Fruit fly (Drosophila melanogaster) whole organism, embryonic: ENCODE measurements around the gene mats.

ENCODE experiments used
- B-H1 ChIP-seq: fragments of 200-800 bp; sonication (Bioruptor generic); IDR thresholded peaks from 3 replicates; pipeline ENCODE4 v1.3.6; 2022; ENCODE audit warnings: missing biosample characterization, missing genetic modification characterization
- CG12219 ChIP-seq: fragments of 200-800 bp; sonication (Bioruptor generic); optimal IDR thresholded peaks from 3 replicates; lab custom pipeline; 2018; ENCODE audit warnings: missing biosample characterization, mild to moderate bottlenecking, missing genetic modification characterization
- CG13424 ChIP-seq: fragments of 200-800 bp; sonication (Bioruptor generic); optimal IDR thresholded peaks from 2 replicates; lab custom pipeline; 2019; ENCODE audit warnings: missing biosample characterization, mild to moderate bottlenecking, missing genetic modification characterization, moderate library complexity
- CG14441 ChIP-seq: fragments of 200-800 bp; sonication (Bioruptor generic); IDR thresholded peaks from 2 replicates; pipeline ENCODE4 v1.3.6; 2022; ENCODE audit warnings: missing biosample characterization, missing genetic modification characterization
- CG15073 ChIP-seq: fragments of 200-800 bp; sonication (Bioruptor generic); optimal IDR thresholded peaks from 2 replicates; lab custom pipeline; 2016; ENCODE audit warnings: missing biosample characterization, missing genetic modification characterization
- CG1647 ChIP-seq: fragments of 200-800 bp; sonication (Bioruptor generic); optimal IDR thresholded peaks from 3 replicates; lab custom pipeline; 2016; ENCODE audit warnings: missing biosample characterization, missing genetic modification characterization
- CG17829 ChIP-seq: fragments of 200-800 bp; optimal IDR thresholded peaks from 2 replicates; lab custom pipeline; 2019; ENCODE audit warnings: missing biosample characterization, mild to moderate bottlenecking, missing genetic modification characterization, moderate library complexity
- CG1792 ChIP-seq: fragments of 200-800 bp; sonication (Bioruptor generic); optimal IDR thresholded peaks from 2 replicates; lab custom pipeline; 2016; ENCODE audit warnings: missing biosample characterization, missing genetic modification characterization
- CG1832 ChIP-seq: fragments of 200-800 bp; sonication (Bioruptor generic); optimal IDR thresholded peaks from 2 replicates; lab custom pipeline; 2017; ENCODE audit warnings: missing biosample characterization, mild to moderate bottlenecking, missing genetic modification characterization, inconsistent platforms
- CG18476 ChIP-seq: fragments of 200-800 bp; sonication (Bioruptor generic); optimal IDR thresholded peaks from 2 replicates; lab custom pipeline; 2016; ENCODE audit warnings: missing biosample characterization, mild to moderate bottlenecking, missing genetic modification characterization
- CG31224 ChIP-seq: fragments of 200-800 bp; sonication (Bioruptor generic); IDR thresholded peaks from 2 replicates; pipeline ENCODE4 v1.3.6; 2022; ENCODE audit warnings: missing biosample characterization, missing genetic modification characterization
- CG3838 ChIP-seq: fragments of 200-800 bp; sonication (Bioruptor generic); optimal IDR thresholded peaks from 3 replicates; lab custom pipeline; 2016; ENCODE audit warnings: missing biosample characterization, missing genetic modification characterization
- CG4328 ChIP-seq: fragments of 200-800 bp; sonication (Bioruptor generic); optimal IDR thresholded peaks from 3 replicates; lab custom pipeline; 2017; ENCODE audit warnings: missing biosample characterization, missing genetic modification reagents, missing genetic modification characterization
- CG43689 ChIP-seq: fragments of 200-800 bp; sonication (Bioruptor generic); IDR thresholded peaks from 2 replicates; pipeline ENCODE4 v1.3.6; 2022; ENCODE audit warnings: missing biosample characterization, missing genetic modification characterization
- CG4404 ChIP-seq: fragments of 200-800 bp; sonication (Bioruptor generic); IDR thresholded peaks from 2 replicates; pipeline ENCODE4 v1.3.6; 2022; ENCODE audit warnings: missing biosample characterization, missing genetic modification characterization
- CG5180 ChIP-seq: fragments of 200-800 bp; sonication (Bioruptor generic); optimal IDR thresholded peaks from 3 replicates; lab custom pipeline; 2017; ENCODE audit warnings: missing biosample characterization, missing genetic modification characterization, mild to moderate bottlenecking, moderate library complexity, missing genetic modification reagents
- CG6175 ChIP-seq: fragments of 200-800 bp; sonication (Bioruptor generic); IDR thresholded peaks from 3 replicates; pipeline ENCODE4 v1.3.6; 2022; ENCODE audit warnings: missing biosample characterization, missing genetic modification characterization
- CG6689 ChIP-seq: fragments of 200-800 bp; sonication (Bioruptor generic); IDR thresholded peaks from 2 replicates; pipeline ENCODE4 v1.3.6; 2022; ENCODE audit warnings: missing biosample characterization, missing genetic modification characterization
- CG7357 ChIP-seq: fragments of 200-800 bp; sonication (Bioruptor generic); IDR thresholded peaks from 3 replicates; pipeline ENCODE4 v1.3.6; 2022; ENCODE audit warnings: missing biosample characterization, missing genetic modification characterization
- CG8944 ChIP-seq: fragments of 200-800 bp; sonication (Bioruptor generic); optimal IDR thresholded peaks from 3 replicates; lab custom pipeline; 2016; ENCODE audit warnings: missing biosample characterization, missing genetic modification characterization
- CG9215 ChIP-seq: fragments of 200-800 bp; sonication (Bioruptor generic); IDR thresholded peaks from 2 replicates; pipeline ENCODE4 v1.3.6; 2022; ENCODE audit warnings: missing biosample characterization, missing genetic modification characterization
- CG9932 ChIP-seq: fragments of 200-800 bp; sonication (Bioruptor generic); IDR thresholded peaks from 2 replicates; pipeline ENCODE4 v1.3.6; 2022; ENCODE audit warnings: missing biosample characterization, missing genetic modification characterization
- Chrac-16 ChIP-seq: fragments of 200-800 bp; sonication (Bioruptor generic); optimal IDR thresholded peaks from 3 replicates; lab custom pipeline; 2016; ENCODE audit warnings: missing biosample characterization, missing genetic modification characterization
- Dip3 ChIP-seq: fragments of 200-800 bp; sonication (Bioruptor generic); optimal IDR thresholded peaks from 3 replicates; lab custom pipeline; 2016; ENCODE audit warnings: missing biosample characterization, missing genetic modification characterization
- Dref ChIP-seq: fragments of 200-800 bp; sonication (Bioruptor generic); IDR thresholded peaks from 2 replicates; pipeline ENCODE4 v1.3.6; 2022; ENCODE audit warnings: missing biosample characterization, missing genetic modification characterization
- Fer2 ChIP-seq: fragments of 200-800 bp; sonication (Bioruptor generic); optimal IDR thresholded peaks from 2 replicates; lab custom pipeline; 2018; ENCODE audit warnings: missing biosample characterization, mild to moderate bottlenecking, missing genetic modification characterization, moderate library complexity
- Gug ChIP-seq: fragments of 200-800 bp; sonication (Bioruptor generic); IDR thresholded peaks from 4 replicates; pipeline ENCODE4 v1.3.6; 2022; ENCODE audit warnings: missing biosample characterization, missing genetic modification characterization
- H2.0 ChIP-seq: fragments of 200-800 bp; sonication (Bioruptor generic); IDR thresholded peaks from 2 replicates; pipeline ENCODE4 v1.3.6; 2022; ENCODE audit warnings: missing biosample characterization, missing genetic modification characterization
- HHEX ChIP-seq: fragments of 200-800 bp; sonication (Bioruptor generic); optimal IDR thresholded peaks from 3 replicates; lab custom pipeline; 2017; ENCODE audit warnings: missing biosample characterization, mild to moderate bottlenecking, missing genetic modification characterization, missing genetic modification reagents
- HLHmδ ChIP-seq: fragments of 200-800 bp; sonication (Bioruptor generic); optimal IDR thresholded peaks from 2 replicates; lab custom pipeline; 2018; ENCODE audit warnings: missing biosample characterization, mild to moderate bottlenecking, missing genetic modification characterization, moderate library complexity
- Jarid2 ChIP-seq: fragments of 200-800 bp; sonication (Bioruptor generic); optimal IDR thresholded peaks from 3 replicates; lab custom pipeline; 2017; ENCODE audit warnings: mild to moderate bottlenecking, missing biosample characterization, missing genetic modification reagents, missing genetic modification characterization
- Mes4 ChIP-seq: fragments of 200-800 bp; sonication (Bioruptor generic); optimal IDR thresholded peaks from 2 replicates; lab custom pipeline; 2016; ENCODE audit warnings: missing biosample characterization, missing genetic modification characterization
- Nf-YA ChIP-seq: fragments of 200-800 bp; sonication (Bioruptor generic); IDR thresholded peaks from 2 replicates; pipeline ENCODE4 v1.3.6; 2022; ENCODE audit warnings: missing biosample characterization, missing genetic modification characterization
- Poxn ChIP-seq: fragments of 200-800 bp; sonication (Bioruptor generic); IDR thresholded peaks from 2 replicates; pipeline ENCODE4 v1.3.6; 2022; ENCODE audit warnings: missing biosample characterization, missing genetic modification characterization
- YL-1 ChIP-seq: fragments of 200-800 bp; sonication (Bioruptor generic); optimal IDR thresholded peaks from 3 replicates; lab custom pipeline; 2017; ENCODE audit warnings: missing biosample characterization, mild to moderate bottlenecking, missing genetic modification characterization
- bowl ChIP-seq: fragments of 200-800 bp; sonication (Bioruptor generic); IDR thresholded peaks from 2 replicates; pipeline ENCODE4 v1.3.6; 2022; ENCODE audit warnings: missing biosample characterization, missing genetic modification characterization
- caup ChIP-seq: fragments of 200-800 bp; sonication (Bioruptor generic); optimal IDR thresholded peaks from 3 replicates; lab custom pipeline; 2017; ENCODE audit warnings: missing biosample characterization, mild to moderate bottlenecking, missing genetic modification characterization, moderate library complexity; ENCODE audit not compliant: severe bottlenecking
- cg ChIP-seq: fragments of 200-800 bp; sonication (Bioruptor generic); optimal IDR thresholded peaks from 3 replicates; lab custom pipeline; 2019; ENCODE audit warnings: missing biosample characterization, mild to moderate bottlenecking, missing genetic modification characterization, moderate library complexity
- chm ChIP-seq: fragments of 200-800 bp; sonication (Bioruptor generic); IDR thresholded peaks from 2 replicates; pipeline ENCODE4 v1.3.6; 2022; ENCODE audit warnings: missing biosample characterization, missing genetic modification characterization
- ci ChIP-seq: fragments of 200-800 bp; sonication (Bioruptor generic); IDR thresholded peaks from 3 replicates; pipeline ENCODE4 v1.3.6; 2022; ENCODE audit warnings: missing biosample characterization, missing genetic modification characterization
- croc ChIP-seq: fragments of 200-800 bp; sonication (Bioruptor generic); conservative IDR thresholded peaks from 3 replicates; pipeline ENCODE4 v1.3.6; 2022; ENCODE audit warnings: missing biosample characterization, missing genetic modification characterization
- da ChIP-seq: fragments of 200-800 bp; sonication (Bioruptor generic); optimal IDR thresholded peaks from 2 replicates; lab custom pipeline; 2016; ENCODE audit warnings: missing biosample characterization, missing genetic modification characterization
- lab ChIP-seq: fragments of 200-800 bp; sonication (Bioruptor generic); optimal IDR thresholded peaks from 3 replicates; lab custom pipeline; 2017; ENCODE audit warnings: missing biosample characterization, missing genetic modification characterization, mild to moderate bottlenecking, moderate library complexity, missing genetic modification reagents
- mld ChIP-seq: fragments of 200-800 bp; sonication (Bioruptor generic); IDR thresholded peaks from 3 replicates; pipeline ENCODE4 v1.3.6; 2022; ENCODE audit warnings: missing biosample characterization, missing genetic modification characterization; ENCODE audit not compliant: partially characterized antibody
- nmo ChIP-seq: fragments of 200-800 bp; sonication (Bioruptor generic); optimal IDR thresholded peaks from 2 replicates; lab custom pipeline; 2018; ENCODE audit warnings: missing biosample characterization, mild to moderate bottlenecking, missing genetic modification characterization, moderate library complexity
- slbo ChIP-seq: fragments of 200-800 bp; sonication (Bioruptor generic); IDR thresholded peaks from 2 replicates; pipeline ENCODE4 v1.3.6; 2022; ENCODE audit warnings: missing biosample characterization, missing genetic modification characterization
- sr ChIP-seq: fragments of 200-800 bp; sonication (Bioruptor generic); IDR thresholded peaks from 3 replicates; pipeline ENCODE4 v1.3.6; 2022; ENCODE audit warnings: missing biosample characterization, missing genetic modification characterization
- zfh2 ChIP-seq: fragments of 200-800 bp; sonication (Bioruptor generic); optimal IDR thresholded peaks from 2 replicates; lab custom pipeline; 2016; ENCODE audit warnings: missing biosample characterization, missing genetic modification characterization

mats gene

dm6 chr3R:22447874-22448254, 26.9 kb downstream of the mats start, which contains the start of gene CG34376 (continued):
- TF ChIP-seq Nf-YA (GFP tag; lab: Robert Waterston, UW): peak; percentile 22; the same call in 1 of the 2 replicates
- no peak for TF ChIP-seq mld (GFP tag; lab: Robert Waterston, UW)
- TF ChIP-seq caup (GFP tag; lab: Kevin White, UChicago): peak; percentile 41
- peak; percentile 65 for TF ChIP-seq Jarid2 (GFP tag; lab: Kevin White, UChicago)
- TF ChIP-seq Chrac-16 (GFP tag; lab: Kevin White, UChicago): no peak
- TF ChIP-seq da (GFP tag; lab: Kevin White, UChicago): no peak
- TF ChIP-seq chm (GFP tag; lab: Robert Waterston, UW): no peak
- TF ChIP-seq CG14441 (GFP tag; lab: Robert Waterston, UW): peak; percentile 69; the same call in 1 of the 2 replicates
- TF ChIP-seq Mes4 (GFP tag; lab: Kevin White, UChicago): no peak
- peak; percentile 52 for TF ChIP-seq Dref
- TF ChIP-seq HHEX (GFP tag; lab: Kevin White, UChicago): no peak
- 0 out of 3 replicates have a peak, but pooled peaks have one; percentile 36 for TF ChIP-seq sr (GFP tag; lab: Robert Waterston, UW)
- TF ChIP-seq CG4404 (GFP tag; lab: Robert Waterston, UW): no peak
- TF ChIP-seq CG15073 (GFP tag; lab: Kevin White, UChicago): no peak
- TF ChIP-seq CG4328 (GFP tag; lab: Kevin White, UChicago): no peak
- TF ChIP-seq cg (GFP tag; lab: Kevin White, UChicago): no peak
- TF ChIP-seq Dip3: no peak
- peak; percentile 47 for TF ChIP-seq CG13424 (tag; lab: Kevin White, UChicago)
- TF ChIP-seq CG12219: peak; percentile 9
- TF ChIP-seq YL-1 (GFP tag; lab: Kevin White, UChicago): peak; percentile 48
- TF ChIP-seq Poxn (GFP tag; lab: Robert Waterston, UW): no peak
- TF ChIP-seq CG9932 (GFP tag; lab: Robert Waterston, UW): peak; percentile 51
- peak; percentile 77; the same call in 1 of the 3 replicates for TF ChIP-seq ci (GFP tag; lab: Robert Waterston, UW)
- peak; percentile 58; the same call in 1 of the 3 replicates for TF ChIP-seq CG7357 (GFP tag; lab: Robert Waterston, UW)
- no peak for TF ChIP-seq CG43689 (GFP tag; lab: Robert Waterston, UW)
- TF ChIP-seq slbo (GFP tag; lab: Robert Waterston, UW): peak; percentile 66
- peak; percentile 28 for TF ChIP-seq zfh2 (GFP tag; lab: Kevin White, UChicago)
- 0 out of 2 replicates have a peak, but pooled peaks have one; percentile 15 for TF ChIP-seq CG6689 (GFP tag; lab: Robert Waterston, UW)
- TF ChIP-seq bowl (GFP tag; lab: Robert Waterston, UW): no peak; the same call in 1 of the 2 replicates
- peak; percentile 1 for TF ChIP-seq HLHmδ
- TF ChIP-seq croc (GFP tag; lab: Robert Waterston, UW): 0 out of 3 replicates have a peak, but pooled peaks have one; percentile 15
- TF ChIP-seq H2.0 (GFP tag; lab: Robert Waterston, UW): peak; percentile 47; the same call in 1 of the 2 replicates
- peak; percentile 5; the same call in 1 of the 2 replicates for TF ChIP-seq CG31224 (GFP tag; lab: Robert Waterston, UW)
- TF ChIP-seq CG1647 (GFP tag; lab: Kevin White, UChicago): peak; percentile 1
- peak; percentile 30 for TF ChIP-seq CG17829
- TF ChIP-seq CG8944 (GFP tag; lab: Kevin White, UChicago): no peak
- 0 out of 2 replicates have a peak, but pooled peaks have one; percentile 5 for TF ChIP-seq CG9215 (GFP tag; lab: Robert Waterston, UW)
- TF ChIP-seq nmo (GFP tag; lab: Kevin White, UChicago): peak; percentile 58
- peak; percentile 14 for TF ChIP-seq CG3838 (GFP tag; lab: Kevin White, UChicago)
- peak; percentile 49 for TF ChIP-seq lab (GFP tag; lab: Kevin White, UChicago)
- TF ChIP-seq Fer2 (tag; lab: Kevin White, UChicago): no peak
- peak; percentile 37 for TF ChIP-seq B-H1
- TF ChIP-seq CG1792 (GFP tag; lab: Kevin White, UChicago): no peak
- no peak for TF ChIP-seq CG18476 (GFP tag; lab: Kevin White, UChicago)
- no peak for TF ChIP-seq CG6175 (GFP tag; lab: Robert Waterston, UW)
- TF ChIP-seq Gug (GFP tag; lab: Robert Waterston, UW): peak; percentile 18; the same call in 1 of the 4 replicates
- TF ChIP-seq CG5180 (GFP tag; lab: Kevin White, UChicago): no peak
- no peak for TF ChIP-seq CG1832 (GFP tag; lab: Kevin White, UChicago)
